Worm (Caenorhabditis elegans): ENCODE results near the gene C34E11.4.

DNA sequence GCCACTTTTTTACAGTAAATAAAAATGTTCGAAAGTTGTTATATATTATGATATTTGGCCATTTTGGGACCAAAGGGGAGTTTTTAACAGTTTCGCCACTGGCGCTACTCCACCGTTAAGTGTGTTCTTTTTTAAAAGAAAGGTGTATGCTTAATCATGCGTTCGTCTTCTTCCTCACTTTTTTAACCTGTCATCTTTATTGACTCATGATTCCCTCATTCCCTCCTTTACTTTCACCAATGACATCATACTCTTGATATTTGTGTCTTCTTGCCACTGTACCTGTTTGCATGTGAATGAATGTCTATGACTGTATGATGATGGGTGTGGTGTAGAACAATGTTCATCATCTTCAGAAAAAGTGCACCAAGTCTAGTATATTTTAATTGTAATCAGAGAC is 13.4 kb upstream of the C34E11.4 start:
- TF ChIP-seq hmbx-1 (tag; optimal IDR thresholded peaks at IDR 0.05) (no peak), B0310.2 (tag; optimal IDR thresholded peaks at IDR 0.05) (no peak), ceh-13 (GFP tag; optimal IDR thresholded peaks at IDR 0.05) (no peak), tbx-11 (GFP tag; IDR thresholded peaks at IDR 0.05) (no peak), hnd-1 (tag; optimal IDR thresholded peaks at IDR 0.05) (no peak), ama-1 (optimal IDR thresholded peaks at IDR 0.05) (no peak), ceh-36 (tag; optimal IDR thresholded peaks at IDR 0.05) (no peak), flt-1 (GFP tag; IDR thresholded peaks at IDR 0.05) (no peak)
